Worm (Caenorhabditis elegans) whole organism, L4 larva: Measurements from ENCODE around the gene gldi-9.
A peak's percentile ranks its signal among the peaks of the same experiment; 100 is the strongest.

ENCODE experiments used
- D1046.2 ChIP-seq: fragments of 200-800 bp; sonication (Bioruptor generic); IDR thresholded peaks from 2 replicates; pipeline ENCODE4 v1.3.6; 2022; ENCODE audit warnings: missing genetic modification characterization, missing compliant biosample characterization
- F49E8.2 ChIP-seq: sonication (generic microtip); optimal IDR thresholded peaks from 2 replicates; lab custom pipeline; 2016; ENCODE audit warnings: missing compliant biosample characterization, mild to moderate bottlenecking, missing genetic modification characterization, borderline replicate concordance
- R02D3.7 ChIP-seq: fragments of 150-350 bp; sonication (generic microtip); optimal IDR thresholded peaks from 3 replicates; lab custom pipeline; 2014; ENCODE audit warnings: missing biosample characterization, missing genetic modification characterization
- Y105C5A.15 ChIP-seq: fragments of 200-800 bp; sonication (Bioruptor generic); IDR thresholded peaks from 2 replicates; pipeline ENCODE4 v1.3.6; 2022; ENCODE audit warnings: missing genetic modification characterization, missing compliant biosample characterization
- ZK337.2 ChIP-seq: fragments of 200-800 bp; sonication (Bioruptor generic); IDR thresholded peaks from 2 replicates; pipeline ENCODE4 v1.3.6; 2022; ENCODE audit warnings: missing genetic modification reagents, missing genetic modification characterization, missing compliant biosample characterization
- arid-1 ChIP-seq: fragments of 200-800 bp; sonication (Bioruptor generic); conservative IDR thresholded peaks from 2 replicates; pipeline ENCODE4 v1.3.6; 2022; ENCODE audit warnings: missing genetic modification reagents, missing genetic modification characterization, missing compliant biosample characterization
- ceh-28 ChIP-seq: fragments of 150-350 bp; optimal IDR thresholded peaks from 2 replicates; lab custom pipeline; 2014; ENCODE audit warnings: missing biosample characterization, missing genetic modification reagents, missing genetic modification characterization
- ceh-44 ChIP-seq: fragments of 200-800 bp; sonication (Bioruptor generic); IDR thresholded peaks from 2 replicates; pipeline ENCODE4 v1.3.6; 2022; ENCODE audit warnings: missing genetic modification reagents, missing genetic modification characterization, missing compliant biosample characterization
- ceh-62 ChIP-seq: sonication (generic microtip); optimal IDR thresholded peaks from 2 replicates; lab custom pipeline; 2017; ENCODE audit warnings: missing biosample characterization, missing genetic modification characterization
- daf-16 ChIP-seq, 3 experiments: sonication (generic microtip); optimal IDR thresholded peaks; 2 replicates each; lab custom pipeline; 2016 to 2017; ENCODE audit warnings: missing genetic modification characterization in 3 of 3, missing genetic modification reagents in 3 of 3, mild to moderate bottlenecking in 2 of 3, missing compliant biosample characterization in 2 of 3, missing biosample characterization in 1 of 3, moderate library complexity in 1 of 3
- dmd-6 ChIP-seq: fragments of 200-800 bp; sonication (Bioruptor generic); IDR thresholded peaks from 2 replicates; pipeline ENCODE4 v1.3.6; 2022; ENCODE audit warnings: missing genetic modification reagents, missing genetic modification characterization, missing compliant biosample characterization
- duxl-1 ChIP-seq: sonication (generic microtip); optimal IDR thresholded peaks from 2 replicates; lab custom pipeline; 2016; ENCODE audit warnings: mild to moderate bottlenecking, missing genetic modification characterization, moderate library complexity, missing compliant biosample characterization; ENCODE audit not compliant: poor library complexity
- dve-1 ChIP-seq: sonication (generic microtip); optimal IDR thresholded peaks from 2 replicates; lab custom pipeline; 2017; ENCODE audit warnings: antibody characterized with exemption, mild to moderate bottlenecking, missing genetic modification characterization, missing compliant biosample characterization; ENCODE audit not compliant: insufficient read depth
- hif-1 ChIP-seq, 2 experiments: sonication (generic microtip); optimal IDR thresholded peaks; 2 replicates each; lab custom pipeline; 2016 to 2017; ENCODE audit warnings: missing compliant biosample characterization in 2 of 2, missing genetic modification characterization in 2 of 2, missing genetic modification reagents in 2 of 2, missing genotype in 2 of 2, mild to moderate bottlenecking in 1 of 2
- hlh-11 ChIP-seq: fragments of 200-800 bp; sonication (Bioruptor generic); optimal IDR thresholded peaks from 2 replicates; lab custom pipeline; 2018; ENCODE audit warnings: mild to moderate bottlenecking, missing genetic modification characterization, missing compliant biosample characterization
- hlh-30 ChIP-seq: sonication (generic microtip); optimal IDR thresholded peaks from 2 replicates; lab custom pipeline; 2017; ENCODE audit warnings: antibody characterized with exemption, mild to moderate bottlenecking, missing genetic modification characterization, missing compliant biosample characterization; ENCODE audit not compliant: insufficient read depth
- lin-13 ChIP-seq: fragments of 150-350 bp; optimal IDR thresholded peaks from 2 replicates; lab custom pipeline; 2014; ENCODE audit warnings: missing biosample characterization, missing genetic modification reagents, missing genetic modification characterization
- lin-15B ChIP-seq: fragments of 150-350 bp; sonication (generic microtip); optimal IDR thresholded peaks from 3 replicates; lab custom pipeline; 2014; ENCODE audit warnings: missing biosample characterization, missing genetic modification characterization
- lin-38 ChIP-seq: fragments of 200-800 bp; sonication (Bioruptor generic); IDR thresholded peaks from 2 replicates; pipeline ENCODE4 v1.3.6; 2022; ENCODE audit warnings: missing genetic modification reagents, missing genetic modification characterization, missing compliant biosample characterization
- lin-39 ChIP-seq: fragments of 150-350 bp; optimal IDR thresholded peaks from 2 replicates; lab custom pipeline; 2014; ENCODE audit warnings: missing biosample characterization, missing genetic modification reagents, missing genetic modification characterization
- lir-3 ChIP-seq: sonication (generic microtip); optimal IDR thresholded peaks from 2 replicates; lab custom pipeline; 2016; ENCODE audit warnings: mild to moderate bottlenecking, missing genetic modification characterization, missing compliant biosample characterization
- lsy-2 ChIP-seq, 2 experiments: fragments of 150-350 bp in 1 of 2; sonication (generic microtip) in 1 of 2; optimal IDR thresholded peaks; 2 replicates each; lab custom pipeline; 2014 to 2017; ENCODE audit warnings: missing biosample characterization in 2 of 2, missing genetic modification characterization in 2 of 2
- madf-9 ChIP-seq: fragments of 200-800 bp; sonication (Bioruptor generic); conservative IDR thresholded peaks from 2 replicates; pipeline ENCODE4 v1.3.6; 2022; ENCODE audit warnings: missing genetic modification reagents, missing genetic modification characterization, missing compliant biosample characterization
- mdl-1 ChIP-seq, 2 experiments: fragments of 150-350 bp in 1 of 2; sonication (generic microtip) in 1 of 2; optimal IDR thresholded peaks; 2 replicates each; lab custom pipeline; 2014 to 2017; ENCODE audit warnings: missing biosample characterization in 2 of 2, missing genetic modification characterization in 2 of 2
- mdt-29 ChIP-seq: fragments of 200-800 bp; sonication (Bioruptor generic); IDR thresholded peaks from 2 replicates; pipeline ENCODE4 v1.3.6; 2022; ENCODE audit warnings: missing genetic modification reagents, missing genetic modification characterization, missing compliant biosample characterization
- mep-1 ChIP-seq: fragments of 150-350 bp; sonication (generic microtip); optimal IDR thresholded peaks from 3 replicates; lab custom pipeline; 2014; ENCODE audit warnings: missing biosample characterization, missing genetic modification characterization
- mxl-2 ChIP-seq: fragments of 200-800 bp; sonication (Bioruptor generic); conservative IDR thresholded peaks from 2 replicates; pipeline ENCODE4 v1.3.6; 2022; ENCODE audit warnings: missing genetic modification reagents, missing genetic modification characterization, missing compliant biosample characterization
- nhr-10 ChIP-seq: fragments of 150-350 bp; optimal IDR thresholded peaks from 2 replicates; lab custom pipeline; 2014; ENCODE audit warnings: missing biosample characterization, missing genetic modification characterization
- nhr-102 ChIP-seq: sonication (generic microtip); optimal IDR thresholded peaks from 2 replicates; lab custom pipeline; 2016; ENCODE audit warnings: mild to moderate bottlenecking, missing genetic modification characterization, moderate library complexity, missing compliant biosample characterization
- nhr-28 ChIP-seq: fragments of 150-350 bp; optimal IDR thresholded peaks from 2 replicates; lab custom pipeline; 2014; ENCODE audit warnings: missing biosample characterization, missing genetic modification characterization
- nhr-41 ChIP-seq: fragments of 200-800 bp; sonication (Bioruptor generic); IDR thresholded peaks from 2 replicates; pipeline ENCODE4 v1.3.6; 2022; ENCODE audit warnings: missing genetic modification reagents, missing genetic modification characterization, missing compliant biosample characterization
- nhr-48 ChIP-seq: sonication (generic microtip); optimal IDR thresholded peaks from 2 replicates; lab custom pipeline; 2016; ENCODE audit warnings: mild to moderate bottlenecking, missing genetic modification characterization, missing compliant biosample characterization
- nhr-77 ChIP-seq: fragments of 150-350 bp; optimal IDR thresholded peaks from 2 replicates; lab custom pipeline; 2014; ENCODE audit warnings: missing biosample characterization, missing genetic modification characterization
- pha-4 ChIP-seq, 2 experiments: fragments of 150-350 bp in 1 of 2; fragments of 200-800 bp in 1 of 2; sonication (Bioruptor generic) in 1 of 2; IDR thresholded peaks in 1 of 2; optimal IDR thresholded peaks in 1 of 2; 2 replicates each; pipeline versions ENCODE4 v1.3.6 to Lab custom; 2014 to 2022; ENCODE audit warnings: missing genetic modification characterization in 2 of 2, missing genetic modification reagents in 2 of 2, missing biosample characterization in 1 of 2, missing compliant biosample characterization in 1 of 2
- php-3 ChIP-seq: fragments of 200-800 bp; sonication (Bioruptor generic); IDR thresholded peaks from 2 replicates; pipeline ENCODE4 v1.3.6; 2022; ENCODE audit warnings: missing genetic modification reagents, missing genetic modification characterization, missing compliant biosample characterization
- pqm-1 ChIP-seq: sonication (generic microtip); optimal IDR thresholded peaks from 2 replicates; lab custom pipeline; 2017; ENCODE audit warnings: missing biosample characterization, missing genetic modification characterization
- saeg-2 ChIP-seq: fragments of 200-800 bp; sonication (Bioruptor generic); IDR thresholded peaks from 2 replicates; pipeline ENCODE4 v1.3.6; 2022; ENCODE audit warnings: missing genetic modification reagents, missing genetic modification characterization, missing compliant biosample characterization
- spr-3 ChIP-seq: fragments of 200-800 bp; sonication (Bioruptor generic); optimal IDR thresholded peaks from 2 replicates; lab custom pipeline; 2018; ENCODE audit warnings: mild to moderate bottlenecking, missing genetic modification characterization, missing compliant biosample characterization
- unc-130 ChIP-seq: sonication (generic microtip); optimal IDR thresholded peaks from 2 replicates; lab custom pipeline; 2016; ENCODE audit warnings: missing genetic modification reagents, missing genetic modification characterization, missing compliant biosample characterization
- unc-39 ChIP-seq: sonication (generic microtip); optimal IDR thresholded peaks from 2 replicates; lab custom pipeline; 2017; ENCODE audit warnings: missing biosample characterization, missing genetic modification characterization
- unc-62 ChIP-seq, 3 experiments: fragments of 150-350 bp in 1 of 3; sonication (generic microtip); optimal IDR thresholded peaks in 2 of 3; peaks in 1 of 3; 1 replicate in 1 of 3; 2 replicates in 2 of 3; lab custom pipeline; 2014 to 2017; ENCODE audit warnings: missing biosample characterization in 3 of 3, missing genetic modification characterization in 3 of 3, missing genetic modification reagents in 3 of 3, missing genotype in 1 of 3
- zfp-2 ChIP-seq: sonication (generic microtip); optimal IDR thresholded peaks from 2 replicates; lab custom pipeline; 2016; ENCODE audit warnings: mild to moderate bottlenecking, missing genetic modification characterization, missing compliant biosample characterization
- zfp-3 ChIP-seq: fragments of 200-800 bp; sonication (Bioruptor generic); conservative IDR thresholded peaks from 2 replicates; pipeline ENCODE4 v1.3.6; 2022; ENCODE audit warnings: missing genetic modification reagents, missing genetic modification characterization, missing compliant biosample characterization
- zip-11 ChIP-seq: fragments of 200-800 bp; sonication (Bioruptor generic); IDR thresholded peaks from 2 replicates; pipeline ENCODE4 v1.3.6; 2022; ENCODE audit warnings: missing genetic modification characterization, missing compliant biosample characterization
- zip-2 ChIP-seq: fragments of 150-350 bp; optimal IDR thresholded peaks from 2 replicates; lab custom pipeline; 2014; ENCODE audit warnings: missing biosample characterization, missing genetic modification characterization

Gene gldi-9

ce11 chrIII:2768635-2769034 is 12.5 kb upstream of the gldi-9 start, which contains the start of gene swsn-3 (continued):
- TF ChIP-seq lin-15B (tag; lab: Kevin White, UChicago), result peak; percentile 74
- TF ChIP-seq lin-38 (GFP tag; lab: Robert Waterston, UW), result peak; percentile 97
- peak; percentile 20 for TF ChIP-seq R02D3.7 (tag; lab: Kevin White, UChicago)
- TF ChIP-seq hlh-30, result peak; percentile 87
- peak; percentile 89 for TF ChIP-seq arid-1
- TF ChIP-seq ceh-62 (tag; lab: Kevin White, UChicago), result no peak
- peak; percentile 46 for TF ChIP-seq nhr-10 (tag; lab: Kevin White, UChicago)
- peak; percentile 42 for TF ChIP-seq zfp-2 (tag; lab: Kevin White, UChicago)
- TF ChIP-seq nhr-28 (tag; lab: Kevin White, UChicago), result peak; percentile 53
- TF ChIP-seq lir-3 (tag; lab: Kevin White, UChicago), result no peak
- peak; percentile 53 for TF ChIP-seq ceh-28 (tag; lab: Kevin White, UChicago)
- TF ChIP-seq nhr-77 (tag; lab: Kevin White, UChicago), result peak; percentile 65
- TF ChIP-seq mxl-2 (GFP tag; lab: Robert Waterston, UW), result 0 out of 2 replicates have a peak, but pooled peaks have one; percentile 19
- peak; percentile 50; the same call in 1 of the 2 replicates for TF ChIP-seq madf-9 (GFP tag; lab: Robert Waterston, UW)
- no peak for TF ChIP-seq D1046.2 (GFP tag; lab: Robert Waterston, UW)
- peak; percentile 68 for TF ChIP-seq F49E8.2 (tag; lab: Kevin White, UChicago)
- TF ChIP-seq ceh-44 (GFP tag; lab: Robert Waterston, UW), result no peak
- TF ChIP-seq unc-130 (GFP tag; lab: Kevin White, UChicago), result peak; percentile 78
- no peak for TF ChIP-seq zfp-3 (GFP tag; lab: Robert Waterston, UW)
- TF ChIP-seq hlh-11, result peak; percentile 60
- peak; percentile 70; the same call in 1 of the 2 replicates for TF ChIP-seq Y105C5A.15 (GFP tag; lab: Robert Waterston, UW)
- peak; percentile 20 to 94 for TF ChIP-seq lsy-2 (tag; optimal IDR thresholded peaks at IDR 0.05; lab: Kevin White, UChicago)
- peak; percentile 86 for TF ChIP-seq dve-1 (tag; lab: Kevin White, UChicago)
- no peak for TF ChIP-seq saeg-2 (GFP tag; lab: Robert Waterston, UW)
- peak; percentile 92 for TF ChIP-seq duxl-1 (tag; lab: Kevin White, UChicago)
- TF ChIP-seq php-3, result 0 out of 2 replicates have a peak, but pooled peaks have one; percentile 20
- TF ChIP-seq mdt-29 (GFP tag; lab: Robert Waterston, UW), result no peak
- peak; percentile 45 for TF ChIP-seq zip-2 (tag; lab: Kevin White, UChicago)
- peak in 1 of 2 experiments; percentile 68 for TF ChIP-seq hif-1 (tag; optimal IDR thresholded peaks at IDR 0.05; lab: Kevin White, UChicago)
- TF ChIP-seq unc-39 (tag; lab: Kevin White, UChicago), result no peak
- TF ChIP-seq nhr-48, result peak; percentile 56
- peak; percentile 48 for TF ChIP-seq spr-3

- peak; percentile 80 for TF ChIP-seq nhr-77 (tag; lab: Kevin White, UChicago)
- peak; percentile 85 for TF ChIP-seq php-3
- peak; percentile 40 for TF ChIP-seq lin-13
- no peak for TF ChIP-seq ZK337.2 (GFP tag; lab: Robert Waterston, UW)
- peak; percentile 87 for TF ChIP-seq pqm-1 (tag; lab: Kevin White, UChicago)
- TF ChIP-seq arid-1, result no peak
- peak in 1 of 2 experiments; percentile 31 for TF ChIP-seq mdl-1 (tag; optimal IDR thresholded peaks at IDR 0.05; lab: Kevin White, UChicago)
- no peak for TF ChIP-seq lin-39 (tag; lab: Kevin White, UChicago)
- no peak for TF ChIP-seq mxl-2 (GFP tag; lab: Robert Waterston, UW)
- TF ChIP-seq nhr-41 (GFP tag; lab: Robert Waterston, UW), result peak; percentile 50; the same call in 1 of the 2 replicates
- peak; percentile 86 for TF ChIP-seq dmd-6
- no peak for TF ChIP-seq unc-62 (GFP tag; optimal IDR thresholded peaks at IDR 0.05 in 1 of 2; lab: Kevin White, UChicago)
- no peak for TF ChIP-seq unc-62 (tag; optimal IDR thresholded peaks at IDR 0.05; lab: Kevin White, UChicago)
- peak; percentile 17 for TF ChIP-seq mep-1 (tag; lab: Kevin White, UChicago)
- peak; percentile 92 for TF ChIP-seq hlh-11
- TF ChIP-seq hif-1 (tag; optimal IDR thresholded peaks at IDR 0.05; lab: Kevin White, UChicago), result peak in 1 of 2 experiments; percentile 1
- no peak for TF ChIP-seq zip-11 (GFP tag; lab: Robert Waterston, UW)
- peak; percentile 80 for TF ChIP-seq nhr-102
- TF ChIP-seq lin-38 (GFP tag; lab: Robert Waterston, UW), result peak; percentile 43
- peak; percentile 61 for TF ChIP-seq pha-4 (GFP tag; IDR thresholded peaks at IDR 0.05; lab: Robert Waterston, UW)
- no peak for TF ChIP-seq pha-4 (tag; optimal IDR thresholded peaks at IDR 0.05; lab: Kevin White, UChicago)
- peak in 1 of 2 experiments; percentile 3 for TF ChIP-seq daf-16 (GFP tag; optimal IDR thresholded peaks at IDR 0.05; lab: Kevin White, UChicago)
- peak; percentile 85 for TF ChIP-seq daf-16 (tag; optimal IDR thresholded peaks at IDR 0.05; lab: Kevin White, UChicago)
- TF ChIP-seq saeg-2 (GFP tag; lab: Robert Waterston, UW), result 0 out of 2 replicates have a peak, but pooled peaks have one; percentile 38
- TF ChIP-seq madf-9 (GFP tag; lab: Robert Waterston, UW), result no peak
- TF ChIP-seq dve-1 (tag; lab: Kevin White, UChicago), result peak; percentile 93
Observed at ce11 chrIII:2760726-2761125, 4.6 kb upstream of the gldi-9 start, which contains the start of gene pho-9. TSS of gene pho-9 (minus strand) at chrIII:2760816.
